Worm (Caenorhabditis elegans) whole organism, young adult: Measurements from ENCODE around the gene btb-12.

Experiments used
- B0261.1 ChIP-seq: sonication (generic microtip); optimal IDR thresholded peaks from 2 replicates; lab custom pipeline; 2016; ENCODE audit warnings: mild to moderate bottlenecking, missing genetic modification characterization, moderate library complexity, missing compliant biosample characterization
- C06A6.2 ChIP-seq: fragments of 200-800 bp; sonication (Bioruptor generic); conservative IDR thresholded peaks from 2 replicates; pipeline ENCODE4 v1.3.6; 2022; ENCODE audit warnings: missing genetic modification characterization, missing compliant biosample characterization
- F10E7.11 ChIP-seq: sonication (generic microtip); optimal IDR thresholded peaks from 2 replicates; lab custom pipeline; 2017; ENCODE audit warnings: mild to moderate bottlenecking, missing genetic modification characterization, moderate library complexity, missing compliant biosample characterization
- F23B12.7 ChIP-seq: sonication (generic microtip); optimal IDR thresholded peaks from 2 replicates; lab custom pipeline; 2017; ENCODE audit warnings: missing genetic modification characterization, mild to moderate bottlenecking, missing compliant biosample characterization, antibody characterized with exemption, moderate library complexity; ENCODE audit not compliant: insufficient read depth
- F37B4.10 ChIP-seq: fragments of 200-800 bp; sonication (Bioruptor generic); IDR thresholded peaks from 2 replicates; pipeline ENCODE4 v1.3.6; 2022; ENCODE audit warnings: missing genetic modification characterization, missing compliant biosample characterization
- F39B2.1 ChIP-seq: fragments of 200-800 bp; sonication (Bioruptor generic); IDR thresholded peaks from 2 replicates; pipeline ENCODE4 v1.3.6; 2022; ENCODE audit warnings: missing genetic modification reagents, missing genetic modification characterization, missing compliant biosample characterization
- F57A8.1 ChIP-seq: fragments of 200-800 bp; sonication (Bioruptor generic); optimal IDR thresholded peaks from 2 replicates; lab custom pipeline; 2018; ENCODE audit warnings: mild to moderate bottlenecking, missing genetic modification characterization, moderate library complexity, missing compliant biosample characterization
- K11D2.4 ChIP-seq: fragments of 200-800 bp; sonication (Bioruptor generic); IDR thresholded peaks from 2 replicates; pipeline ENCODE4 v1.3.6; 2022; ENCODE audit warnings: missing genetic modification reagents, missing genetic modification characterization, missing compliant biosample characterization
- K12H6.12 ChIP-seq: fragments of 200-800 bp; sonication (Bioruptor generic); optimal IDR thresholded peaks from 2 replicates; lab custom pipeline; 2018; ENCODE audit warnings: mild to moderate bottlenecking, missing genetic modification characterization, missing compliant biosample characterization
- Y53F4B.3 ChIP-seq: fragments of 200-800 bp; sonication (Bioruptor generic); IDR thresholded peaks from 2 replicates; pipeline ENCODE4 v1.3.6; 2022; ENCODE audit warnings: missing genetic modification reagents, missing genetic modification characterization, missing compliant biosample characterization
- Y53G8AR.9 ChIP-seq: fragments of 200-800 bp; sonication (Bioruptor generic); conservative IDR thresholded peaks from 2 replicates; pipeline ENCODE4 v1.3.6; 2022; ENCODE audit warnings: missing genetic modification reagents, missing genetic modification characterization, missing compliant biosample characterization
- ama-1 ChIP-seq, 3 experiments: fragments of 150-350 bp in 1 of 3; sonication (generic microtip) in 2 of 3; optimal IDR thresholded peaks; 2 replicates each; lab custom pipeline; 2014 to 2018; ENCODE audit warnings: missing biosample characterization in 2 of 3, missing genetic modification characterization in 2 of 3, missing genetic modification reagents in 2 of 3
- aptf-2 ChIP-seq: fragments of 200-800 bp; sonication (Bioruptor generic); conservative IDR thresholded peaks from 2 replicates; pipeline ENCODE4 v1.3.6; 2022; ENCODE audit warnings: missing genetic modification reagents, missing genetic modification characterization, missing compliant biosample characterization
- attf-5 ChIP-seq: fragments of 200-800 bp; sonication (Bioruptor generic); optimal IDR thresholded peaks from 2 replicates; lab custom pipeline; 2018; ENCODE audit warnings: mild to moderate bottlenecking, missing genetic modification characterization, missing compliant biosample characterization
- ccch-3 ChIP-seq: fragments of 200-800 bp; sonication (Bioruptor generic); optimal IDR thresholded peaks from 2 replicates; lab custom pipeline; 2018; ENCODE audit warnings: mild to moderate bottlenecking, missing genetic modification characterization, missing compliant biosample characterization
- ceh-100 ChIP-seq: fragments of 200-800 bp; sonication (Bioruptor generic); IDR thresholded peaks from 2 replicates; pipeline ENCODE4 v1.3.6; 2022; ENCODE audit warnings: missing genetic modification reagents, missing genetic modification characterization, missing compliant biosample characterization
- ceh-40 ChIP-seq: fragments of 200-800 bp; sonication (Bioruptor generic); IDR thresholded peaks from 2 replicates; pipeline ENCODE4 v1.3.6; 2022; ENCODE audit warnings: missing genetic modification characterization, missing compliant biosample characterization
- ceh-79 ChIP-seq: sonication (generic microtip); optimal IDR thresholded peaks from 2 replicates; lab custom pipeline; 2017; ENCODE audit warnings: mild to moderate bottlenecking, missing genetic modification characterization, missing compliant biosample characterization
- ceh-91 ChIP-seq: fragments of 200-800 bp; sonication (Bioruptor generic); IDR thresholded peaks from 2 replicates; pipeline ENCODE4 v1.3.6; 2022; ENCODE audit warnings: missing genetic modification reagents, missing genetic modification characterization, missing compliant biosample characterization
- fkh-3 ChIP-seq: sonication (generic microtip); optimal IDR thresholded peaks from 2 replicates; lab custom pipeline; 2016; ENCODE audit warnings: mild to moderate bottlenecking, missing genetic modification characterization, missing compliant biosample characterization
- gei-17 ChIP-seq: fragments of 200-800 bp; sonication (Bioruptor generic); optimal IDR thresholded peaks from 2 replicates; lab custom pipeline; 2018; ENCODE audit warnings: mild to moderate bottlenecking, missing genetic modification characterization, missing compliant biosample characterization
- hmg-20 ChIP-seq: fragments of 200-800 bp; sonication (Bioruptor generic); IDR thresholded peaks from 2 replicates; pipeline ENCODE4 v1.3.6; 2022; ENCODE audit warnings: missing genetic modification reagents, missing genetic modification characterization, missing compliant biosample characterization
- hsf-1 ChIP-seq: fragments of 200-800 bp; sonication (Bioruptor generic); IDR thresholded peaks from 2 replicates; pipeline ENCODE4 v1.3.6; 2022; ENCODE audit warnings: missing genetic modification reagents, missing genetic modification characterization, missing compliant biosample characterization
- lin-35 ChIP-seq, 3 experiments: fragments of 150-350 bp in 2 of 3; sonication (generic microtip) in 1 of 3; optimal IDR thresholded peaks; 2 replicates each; lab custom pipeline; 2014 to 2018; ENCODE audit warnings: missing biosample characterization in 3 of 3, missing genetic modification characterization in 3 of 3, missing genetic modification reagents in 3 of 3
- lin-40 ChIP-seq: sonication (generic microtip); optimal IDR thresholded peaks from 2 replicates; lab custom pipeline; 2016; ENCODE audit warnings: missing genetic modification characterization, mild to moderate bottlenecking, missing compliant biosample characterization, missing genotype, missing genetic modification reagents
- lsl-1 ChIP-seq: fragments of 200-800 bp; sonication (Bioruptor generic); optimal IDR thresholded peaks from 2 replicates; lab custom pipeline; 2018; ENCODE audit warnings: mild to moderate bottlenecking, missing genetic modification characterization, moderate library complexity, missing compliant biosample characterization
- lsy-27 ChIP-seq: sonication (generic microtip); optimal IDR thresholded peaks from 2 replicates; lab custom pipeline; 2017; ENCODE audit warnings: missing genetic modification characterization, mild to moderate bottlenecking, missing compliant biosample characterization, antibody characterized with exemption, missing genotype, borderline replicate concordance; ENCODE audit not compliant: insufficient read depth
- madf-8 ChIP-seq: fragments of 200-800 bp; sonication (Bioruptor generic); conservative IDR thresholded peaks from 2 replicates; pipeline ENCODE4 v1.3.6; 2022; ENCODE audit warnings: missing genetic modification reagents, missing genetic modification characterization, missing compliant biosample characterization
- mes-4 ChIP-seq: sonication (generic microtip); optimal IDR thresholded peaks from 2 replicates; lab custom pipeline; 2016; ENCODE audit warnings: missing genotype, missing genetic modification characterization, missing compliant biosample characterization
- nfya-2 ChIP-seq: fragments of 200-800 bp; sonication (Bioruptor generic); IDR thresholded peaks from 2 replicates; pipeline ENCODE4 v1.3.6; 2022; ENCODE audit warnings: missing genetic modification reagents, missing genetic modification characterization, missing compliant biosample characterization
- nhr-90 ChIP-seq: sonication (generic microtip); optimal IDR thresholded peaks from 2 replicates; lab custom pipeline; 2016; ENCODE audit warnings: missing genotype, mild to moderate bottlenecking, missing genetic modification characterization, missing compliant biosample characterization
- sea-2 ChIP-seq: fragments of 200-800 bp; sonication (Bioruptor generic); IDR thresholded peaks from 2 replicates; pipeline ENCODE4 v1.3.6; 2022; ENCODE audit warnings: missing genetic modification characterization, missing compliant biosample characterization
- snpc-3.4 ChIP-seq: sonication (generic microtip); optimal IDR thresholded peaks from 2 replicates; lab custom pipeline; 2017; ENCODE audit warnings: missing genetic modification characterization, mild to moderate bottlenecking, missing compliant biosample characterization, antibody characterized with exemption, moderate library complexity, missing genotype, missing genetic modification reagents
- somi-1 ChIP-seq: fragments of 200-800 bp; sonication (Bioruptor generic); optimal IDR thresholded peaks from 2 replicates; lab custom pipeline; 2018; ENCODE audit warnings: mild to moderate bottlenecking, missing genetic modification characterization, missing compliant biosample characterization
- sptf-2 ChIP-seq: fragments of 200-800 bp; sonication (Bioruptor generic); optimal IDR thresholded peaks from 2 replicates; lab custom pipeline; 2018; ENCODE audit warnings: mild to moderate bottlenecking, missing genetic modification characterization, missing compliant biosample characterization
- zfh-2 ChIP-seq: fragments of 200-800 bp; sonication (Bioruptor generic); conservative IDR thresholded peaks from 2 replicates; pipeline ENCODE4 v1.3.6; 2022; ENCODE audit warnings: missing genetic modification reagents, missing genetic modification characterization, missing compliant biosample characterization
- ztf-25 ChIP-seq: fragments of 200-800 bp; sonication (Bioruptor generic); IDR thresholded peaks from 2 replicates; pipeline ENCODE4 v1.3.6; 2022; ENCODE audit warnings: missing genetic modification reagents, missing genetic modification characterization, missing compliant biosample characterization
- ztf-26 ChIP-seq: sonication (generic microtip); optimal IDR thresholded peaks from 2 replicates; lab custom pipeline; 2017; ENCODE audit warnings: missing genetic modification characterization, missing compliant biosample characterization
- ztf-28 ChIP-seq: fragments of 200-800 bp; sonication (Bioruptor generic); IDR thresholded peaks from 2 replicates; pipeline ENCODE4 v1.3.6; 2022; ENCODE audit warnings: missing genetic modification reagents, missing genetic modification characterization, missing compliant biosample characterization
- ztf-6 ChIP-seq: fragments of 200-800 bp; sonication (Bioruptor generic); IDR thresholded peaks from 2 replicates; pipeline ENCODE4 v1.3.6; 2022; ENCODE audit warnings: missing genetic modification reagents, missing genetic modification characterization, missing compliant biosample characterization

The btb-12 gene

ce11 chrII:1683742-1684141 is 28.7 kb downstream of the btb-12 start, which contains the start of gene fbxb-25:
Gene fbxb-25 (plus strand): TSS chrII:1684042.
- TF ChIP-seq ztf-28 (GFP tag; lab: Robert Waterston, UW) = no peak
- TF ChIP-seq aptf-2 (GFP tag; lab: Robert Waterston, UW) = no peak
- no peak for TF ChIP-seq attf-5
- no peak for TF ChIP-seq fkh-3 (tag; lab: Kevin White, UChicago)
- TF ChIP-seq F23B12.7 = no peak
- no peak for TF ChIP-seq B0261.1

ce11 chrII:1688813-1689212 is 33.8 kb downstream of the btb-12 start, which contains the start of the genes fbxb-18 and fbxb-19:
Gene fbxb-18 (minus strand): TSS chrII:1688913.
Gene fbxb-19 (minus strand): TSS chrII:1689181.
- TF ChIP-seq Y53F4B.3 (GFP tag; lab: Robert Waterston, UW) = no peak
- TF ChIP-seq zfh-2 (GFP tag; lab: Robert Waterston, UW) = no peak
- no peak for TF ChIP-seq lsy-27 (tag; lab: Kevin White, UChicago)
- TF ChIP-seq mes-4 = no peak
- TF ChIP-seq hmg-20 (GFP tag; lab: Robert Waterston, UW) = no peak
- no peak for TF ChIP-seq F23B12.7
- TF ChIP-seq Y53G8AR.9 (GFP tag; lab: Robert Waterston, UW) = no peak

ce11 chrII:1691011-1691410 is 36.0 kb downstream of the btb-12 start, which contains the start of gene fbxc-22:
Gene fbxc-22 (minus strand): TSS chrII:1691111.
- TF ChIP-seq F10E7.11 (tag; lab: Kevin White, UChicago) (no peak), ztf-26 (no peak), madf-8 (GFP tag; lab: Robert Waterston, UW) (no peak), F39B2.1 (GFP tag; lab: Robert Waterston, UW) (no peak), aptf-2 (GFP tag; lab: Robert Waterston, UW) (no peak), ceh-79 (tag; lab: Kevin White, UChicago) (no peak), ztf-25 (GFP tag; lab: Robert Waterston, UW) (no peak), snpc-3.4 (no peak)

- TF ChIP-seq ceh-40 = no peak
- no peak for TF ChIP-seq F37B4.10 (GFP tag; lab: Robert Waterston, UW)
- TF ChIP-seq K12H6.12 = no peak
- TF ChIP-seq ama-1 (optimal IDR thresholded peaks at IDR 0.05; lab: Kevin White, UChicago) = no peak
- TF ChIP-seq ama-1 (GFP tag; optimal IDR thresholded peaks at IDR 0.05; lab: Kevin White, UChicago) = no peak
- TF ChIP-seq lsl-1 (GFP tag; lab: Kevin White, UChicago) = no peak
- no peak for TF ChIP-seq ztf-6 (GFP tag; lab: Robert Waterston, UW)
- no peak for TF ChIP-seq K11D2.4 (GFP tag; lab: Robert Waterston, UW)
- TF ChIP-seq B0261.1 = no peak
- TF ChIP-seq nhr-90 (tag; lab: Kevin White, UChicago) = no peak
- no peak for TF ChIP-seq ceh-91
These were observed 37.8 kb downstream of the btb-12 start, which contains the start of gene fbxc-21 for ce11 chrII:1692827-1693226. Gene fbxc-21 (minus strand): TSS chrII:1692927.

- TF ChIP-seq C06A6.2 (no peak), lsl-1 (GFP tag; lab: Kevin White, UChicago) (no peak), lin-40 (tag; lab: Kevin White, UChicago) (no peak), gei-17 (GFP tag; lab: Kevin White, UChicago) (no peak), ceh-100 (GFP tag; lab: Robert Waterston, UW) (no peak), ccch-3 (GFP tag; lab: Kevin White, UChicago) (no peak), lsy-27 (tag; lab: Kevin White, UChicago) (no peak), ztf-28 (GFP tag; lab: Robert Waterston, UW) (no peak), sea-2 (GFP tag; lab: Robert Waterston, UW) (no peak), F57A8.1 (GFP tag; lab: Kevin White, UChicago) (no peak), hsf-1 (GFP tag; lab: Robert Waterston, UW) (no peak), sptf-2 (GFP tag; lab: Kevin White, UChicago) (no peak), nfya-2 (GFP tag; lab: Robert Waterston, UW) (no peak), lin-35 (GFP tag; optimal IDR thresholded peaks at IDR 0.05; lab: Kevin White, UChicago) (no peak), somi-1 (GFP tag; lab: Kevin White, UChicago) (no peak)
- TF ChIP-seq, all 124 proteins: peak for 0
These were observed 39.5 kb downstream of the btb-12 start, which contains the start of gene fbxc-26 for ce11 chrII:1694530-1694929. Gene fbxc-26 (minus strand): TSS chrII:1694630.
